Worm (Caenorhabditis elegans): ENCODE measurements around the gene nit-1.

Gene nit-1

DNA sequence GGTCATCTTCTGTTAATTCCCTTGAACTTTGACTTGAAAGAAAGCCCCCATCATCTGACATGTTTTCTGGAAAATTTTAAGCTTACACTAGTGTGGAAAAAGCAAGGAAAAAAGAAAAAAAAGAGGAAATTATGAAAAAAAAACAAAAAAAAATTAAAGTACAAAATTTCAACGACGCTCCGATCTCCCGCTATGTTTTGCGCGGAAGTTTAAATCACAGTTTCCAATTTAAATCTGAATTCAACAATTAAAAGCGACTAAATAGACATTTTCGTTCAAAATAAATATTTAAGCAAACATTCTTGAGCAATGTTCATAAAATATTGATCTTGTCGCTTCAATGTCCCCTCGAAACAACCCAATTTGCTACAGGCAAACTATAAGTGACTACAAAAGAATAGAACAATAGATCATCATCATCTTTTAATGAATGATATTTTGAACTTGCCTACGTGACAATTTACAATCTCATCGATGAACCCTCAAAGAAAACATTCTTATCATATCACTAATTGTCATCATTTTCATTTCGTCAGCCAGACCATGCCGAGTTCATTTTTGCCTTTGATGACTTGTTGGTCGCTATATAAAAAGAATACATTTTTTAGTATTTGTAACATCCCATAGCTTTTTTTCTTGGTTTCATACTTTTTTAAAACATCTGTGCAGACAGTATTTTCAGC lies at the start of gene nit-1, which contains the start of gene metl-6:
Gene nit-1, plus strand, starts transcription at position 562 of the 683 bp plus-strand sequence.
Gene metl-6, minus strand, starts transcription at position 66 of the 683 bp plus-strand sequence.
- peak; percentile 21; the same call in 1 of the 2 replicates for TF ChIP-seq dmd-6 (GFP tag; IDR thresholded peaks at IDR 0.05)
- no peak for TF ChIP-seq daf-12 (tag; optimal IDR thresholded peaks at IDR 0.05)
- TF ChIP-seq T20F7.1 (GFP tag; optimal IDR thresholded peaks at IDR 0.05): peak; percentile 82
- TF ChIP-seq hif-1 (tag; optimal IDR thresholded peaks at IDR 0.05): peak; percentile 68 to 95
- no peak for TF ChIP-seq pha-4 (GFP tag; IDR thresholded peaks at IDR 0.05)
- no peak for TF ChIP-seq pha-4 (tag; optimal IDR thresholded peaks at IDR 0.05)
- TF ChIP-seq nhr-77 (tag; optimal IDR thresholded peaks at IDR 0.05): no peak
- TF ChIP-seq lin-39 (tag; optimal IDR thresholded peaks at IDR 0.05): no peak
- no peak for TF ChIP-seq mxl-3 (GFP tag; optimal IDR thresholded peaks at IDR 0.05)
- TF ChIP-seq nhr-6 (tag; optimal IDR thresholded peaks at IDR 0.05): no peak
- no peak for TF ChIP-seq zag-1 (tag; optimal IDR thresholded peaks at IDR 0.05)
- no peak for TF ChIP-seq nhr-25 (tag; optimal IDR thresholded peaks at IDR 0.05; ENCODE audit: borderline replicate concordance, insufficient read depth)
- no peak for TF ChIP-seq lin-13 (GFP tag; optimal IDR thresholded peaks at IDR 0.05)
- 0 out of 2 replicates have a peak, but pooled peaks have one; percentile 22 for TF ChIP-seq Y48G9A.11 (GFP tag; IDR thresholded peaks at IDR 0.05)
- TF ChIP-seq ces-1 (GFP tag; optimal IDR thresholded peaks at IDR 0.05): no peak
- no peak for TF ChIP-seq php-3 (GFP tag; IDR thresholded peaks at IDR 0.05)
- no peak for TF ChIP-seq snpc-1.2 (GFP tag; IDR thresholded peaks at IDR 0.05)
- TF ChIP-seq ceh-28 (tag; optimal IDR thresholded peaks at IDR 0.05): no peak
- no peak for TF ChIP-seq duxl-1 (tag; optimal IDR thresholded peaks at IDR 0.05; ENCODE audit: poor library complexity)
- no peak for TF ChIP-seq zfp-2 (tag; optimal IDR thresholded peaks at IDR 0.05)
- TF ChIP-seq nhr-28 (tag; optimal IDR thresholded peaks at IDR 0.05): peak; percentile 84
- peak; percentile 74 for TF ChIP-seq dpl-1 (GFP tag; optimal IDR thresholded peaks at IDR 0.05)
- TF ChIP-seq daf-19 (GFP tag; conservative IDR thresholded peaks at IDR 0.05): no peak
- peak; percentile 97 for TF ChIP-seq aha-1 (tag)
- TF ChIP-seq nhr-102 (tag; optimal IDR thresholded peaks at IDR 0.05): no peak
- no peak for TF ChIP-seq daf-8 (GFP tag; IDR thresholded peaks at IDR 0.05)
- TF ChIP-seq daf-16 (GFP tag; optimal IDR thresholded peaks at IDR 0.05): no peak
- peak; percentile 39 for TF ChIP-seq daf-16 (tag; optimal IDR thresholded peaks at IDR 0.05)
- no peak for TF ChIP-seq fos-1 (tag; optimal IDR thresholded peaks at IDR 0.05)
- no peak for TF ChIP-seq madf-9 (GFP tag; conservative IDR thresholded peaks at IDR 0.05)
- TF ChIP-seq unc-39 (tag; optimal IDR thresholded peaks at IDR 0.05): no peak
- TF ChIP-seq dmd-9 (GFP tag; IDR thresholded peaks at IDR 0.05): no peak
- TF ChIP-seq lim-7 (GFP tag; IDR thresholded peaks at IDR 0.05): no peak
- peak; percentile 13 for TF ChIP-seq dve-1 (tag; optimal IDR thresholded peaks at IDR 0.05; ENCODE audit: insufficient read depth)
- TF ChIP-seq snpc-4 (tag; optimal IDR thresholded peaks at IDR 0.05): no peak
- no peak for TF ChIP-seq skn-1 (tag; optimal IDR thresholded peaks at IDR 0.05)
- TF ChIP-seq spr-3 (GFP tag; optimal IDR thresholded peaks at IDR 0.05): no peak
- no peak for TF ChIP-seq lin-38 (GFP tag; IDR thresholded peaks at IDR 0.05)

DNA sequence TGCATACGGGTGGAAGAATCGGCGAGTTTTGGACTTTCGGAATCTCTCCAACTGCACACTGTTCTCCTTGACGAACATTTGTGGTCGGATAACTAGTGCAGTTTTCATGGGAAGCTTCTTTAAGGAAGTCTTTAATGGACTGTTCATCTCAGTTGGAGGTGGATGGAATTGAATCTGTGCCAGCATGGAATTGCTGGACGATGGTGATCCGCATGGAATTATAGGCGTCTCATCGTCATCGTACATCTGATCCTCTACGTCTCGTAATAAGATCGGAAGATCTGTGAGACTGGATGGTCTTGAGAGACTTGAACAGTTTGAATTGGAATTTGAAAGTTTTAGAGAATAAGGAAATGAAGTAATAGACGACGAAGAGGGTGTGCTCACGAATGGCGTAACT lies 49.0 kb upstream of the nit-1 start:
- TF ChIP-seq madf-5 (GFP tag; IDR thresholded peaks at IDR 0.05) (no peak), sdz-12 (GFP tag; optimal IDR thresholded peaks at IDR 0.05) (peak; percentile 42), ZK337.2 (GFP tag; IDR thresholded peaks at IDR 0.05) (peak; percentile 37; the same call in 1 of the 2 replicates), aha-1 (tag) (peak; percentile 49)
